Worm (Caenorhabditis elegans): ENCODE results near the gene sams-4.

sams-4 gene

DNA sequence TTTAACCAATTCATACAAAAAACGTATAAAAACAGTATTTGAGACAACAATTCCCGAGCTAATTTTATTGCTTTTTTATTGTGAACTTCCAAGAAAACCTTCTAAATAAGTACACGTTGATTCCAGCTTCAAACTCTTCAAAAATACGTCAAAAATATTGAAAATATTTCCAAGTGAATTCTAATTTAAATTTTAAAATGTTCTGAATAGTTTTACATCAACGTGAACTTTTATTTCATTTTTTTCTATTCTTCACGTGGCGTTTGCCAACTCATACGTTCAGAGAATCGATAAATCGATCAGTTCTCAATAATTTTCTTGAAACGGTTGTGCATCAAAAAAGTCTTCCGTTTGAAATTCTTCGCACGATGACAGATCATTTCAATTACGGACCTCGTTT lies 49.0 kb downstream of the sams-4 start, which contains the start of gene C31H1.1:
TSS of gene C31H1.1 (plus strand) at position 301 of the 400 bp plus-strand sequence.
- no peak for TF ChIP-seq ztf-25 (GFP tag; IDR thresholded peaks at IDR 0.05)
- TF ChIP-seq F23B12.7 (tag; optimal IDR thresholded peaks at IDR 0.05; ENCODE audit: insufficient read depth), result no peak
- TF ChIP-seq unc-62 (GFP tag; optimal IDR thresholded peaks at IDR 0.05), result no peak
- TF ChIP-seq sdz-38 (tag; optimal IDR thresholded peaks at IDR 0.05), result no peak
- no peak for TF ChIP-seq efl-1 (GFP tag; optimal IDR thresholded peaks at IDR 0.05)

DNA sequence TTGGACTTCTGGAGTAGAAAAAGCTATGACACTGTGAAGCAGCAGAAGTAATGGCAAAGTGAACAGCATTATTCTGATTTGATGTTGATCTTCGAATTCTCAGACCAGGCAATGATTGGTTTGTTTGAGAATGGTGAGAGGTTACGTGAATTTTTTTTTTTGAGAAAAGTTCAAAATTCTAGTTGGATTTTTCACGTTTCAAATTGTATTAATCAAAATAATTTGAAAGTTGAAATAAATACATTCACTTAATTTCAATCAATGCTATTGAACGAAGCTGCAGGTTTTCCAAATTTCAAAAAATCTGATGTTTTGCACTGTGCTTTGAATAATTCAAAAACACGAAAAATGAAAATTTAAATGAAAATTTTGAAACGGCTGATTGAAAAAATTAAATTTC lies 49.5 kb downstream of the sams-4 start, which contains the start of gene C31H1.5:
TSS of gene C31H1.5 (minus strand) at position 101 of the 400 bp plus-strand sequence.
- TF ChIP-seq sea-2 (GFP tag; IDR thresholded peaks at IDR 0.05) (no peak), zim-3 (tag; optimal IDR thresholded peaks at IDR 0.05) (no peak), nhr-90 (tag; optimal IDR thresholded peaks at IDR 0.05) (no peak), ztf-22 (GFP tag; optimal IDR thresholded peaks at IDR 0.05) (no peak)

DNA sequence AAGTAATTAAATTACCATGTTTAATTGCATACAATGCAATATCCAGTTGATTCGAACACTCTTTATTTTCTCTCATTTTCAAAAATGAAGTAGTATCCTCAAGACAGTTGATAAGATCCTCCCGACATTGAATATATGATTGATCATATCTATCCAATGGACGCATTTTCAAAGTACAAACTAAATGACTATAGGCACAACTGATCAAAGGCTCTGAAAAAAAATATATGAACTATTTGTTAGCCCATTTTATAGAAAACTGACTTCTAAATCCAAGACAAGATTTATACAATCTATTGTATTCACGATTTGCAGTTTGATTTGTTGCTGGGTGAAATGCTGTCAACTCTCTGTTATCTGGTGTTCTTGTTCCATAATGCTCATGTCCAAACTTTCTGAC lies 50.7 kb downstream of the sams-4 start:
- TF ChIP-seq Y53G8AR.9 (GFP tag; conservative IDR thresholded peaks at IDR 0.05) (no peak), T07F8.4 (tag; optimal IDR thresholded peaks at IDR 0.05) (no peak), attf-6 (GFP tag; IDR thresholded peaks at IDR 0.05) (no peak)
